Worm (Caenorhabditis elegans) whole organism, late embryonic: Measurements from ENCODE around the gene F27B3.6.

ENCODE experiments used
- F13H6.1 ChIP-seq: sonication (generic microtip); optimal IDR thresholded peaks from 2 replicates; lab custom pipeline; 2016; ENCODE audit warnings: missing genetic modification characterization, missing compliant biosample characterization
- K02D7.2 ChIP-seq: sonication (generic microtip); optimal IDR thresholded peaks from 2 replicates; lab custom pipeline; 2017; ENCODE audit warnings: mild to moderate bottlenecking, missing genetic modification characterization, missing compliant biosample characterization
- T23F11.4 ChIP-seq: fragments of 200-800 bp; sonication (Bioruptor generic); optimal IDR thresholded peaks from 2 replicates; lab custom pipeline; 2018; ENCODE audit warnings: mild to moderate bottlenecking, missing genetic modification characterization, missing compliant biosample characterization
- Y22D7AL.16 ChIP-seq: sonication (generic microtip); optimal IDR thresholded peaks from 2 replicates; lab custom pipeline; 2016; ENCODE audit warnings: missing genetic modification characterization, missing compliant biosample characterization
- ceh-14 ChIP-seq: sonication (generic microtip); optimal IDR thresholded peaks from 2 replicates; lab custom pipeline; 2016; ENCODE audit warnings: missing genotype, missing genetic modification characterization, missing compliant biosample characterization
- ceh-18 ChIP-seq: sonication (generic microtip); optimal IDR thresholded peaks from 2 replicates; lab custom pipeline; 2016; ENCODE audit warnings: missing genetic modification characterization, missing compliant biosample characterization
- ceh-19 ChIP-seq: fragments of 200-800 bp; sonication (Bioruptor generic); optimal IDR thresholded peaks from 2 replicates; lab custom pipeline; 2018; ENCODE audit warnings: mild to moderate bottlenecking, missing genetic modification characterization, missing compliant biosample characterization
- ceh-30 ChIP-seq: fragments of 150-350 bp; optimal IDR thresholded peaks from 2 replicates; lab custom pipeline; 2014; ENCODE audit warnings: missing biosample characterization, missing genetic modification characterization
- ceh-31 ChIP-seq: sonication (generic microtip); optimal IDR thresholded peaks from 2 replicates; lab custom pipeline; 2016; ENCODE audit warnings: missing genetic modification characterization, missing compliant biosample characterization
- ceh-34 ChIP-seq: sonication (generic microtip); optimal IDR thresholded peaks from 2 replicates; lab custom pipeline; 2016; ENCODE audit warnings: mild to moderate bottlenecking, missing genetic modification characterization, missing compliant biosample characterization
- ceh-48 ChIP-seq: sonication (generic microtip); optimal IDR thresholded peaks from 2 replicates; lab custom pipeline; 2016; ENCODE audit warnings: missing genetic modification characterization, inconsistent platforms, missing compliant biosample characterization
- ceh-6 ChIP-seq: fragments of 200-800 bp; sonication (Bioruptor generic); optimal IDR thresholded peaks from 2 replicates; lab custom pipeline; 2018; ENCODE audit warnings: mild to moderate bottlenecking, missing genetic modification characterization, missing compliant biosample characterization
- ceh-9 ChIP-seq: sonication (generic microtip); optimal IDR thresholded peaks from 2 replicates; lab custom pipeline; 2016; ENCODE audit warnings: mild to moderate bottlenecking, missing genetic modification characterization, inconsistent platforms, missing compliant biosample characterization
- che-1 ChIP-seq: sonication (generic microtip); optimal IDR thresholded peaks from 2 replicates; lab custom pipeline; 2016; ENCODE audit warnings: mild to moderate bottlenecking, missing genetic modification characterization, missing compliant biosample characterization
- dmd-4 ChIP-seq: sonication (generic microtip); optimal IDR thresholded peaks from 2 replicates; lab custom pipeline; 2016; ENCODE audit warnings: borderline replicate concordance, missing genetic modification characterization, missing compliant biosample characterization
- fax-1 ChIP-seq: sonication (generic microtip); optimal IDR thresholded peaks from 2 replicates; lab custom pipeline; 2016; ENCODE audit warnings: missing genotype, missing genetic modification characterization, missing compliant biosample characterization
- fkh-6 ChIP-seq: sonication (generic microtip); optimal IDR thresholded peaks from 2 replicates; lab custom pipeline; 2016; ENCODE audit warnings: missing genetic modification characterization, missing compliant biosample characterization
- gmeb-2 ChIP-seq: sonication (generic microtip); optimal IDR thresholded peaks from 2 replicates; lab custom pipeline; 2016; ENCODE audit warnings: missing genetic modification characterization, inconsistent platforms, missing compliant biosample characterization
- hlh-30 ChIP-seq: sonication (generic microtip); optimal IDR thresholded peaks from 2 replicates; lab custom pipeline; 2017; ENCODE audit warnings: antibody characterized with exemption, missing genetic modification characterization, missing compliant biosample characterization; ENCODE audit not compliant: insufficient read depth
- lim-6 ChIP-seq: sonication (generic microtip); optimal IDR thresholded peaks from 2 replicates; lab custom pipeline; 2016; ENCODE audit warnings: missing genetic modification characterization, missing compliant biosample characterization
- madf-2 ChIP-seq: sonication (generic microtip); optimal IDR thresholded peaks from 2 replicates; lab custom pipeline; 2017; ENCODE audit warnings: missing genetic modification characterization, missing compliant biosample characterization
- nfya-1 ChIP-seq: sonication (generic microtip); optimal IDR thresholded peaks from 2 replicates; lab custom pipeline; 2017; ENCODE audit warnings: missing genetic modification characterization, mild to moderate bottlenecking, missing compliant biosample characterization, antibody characterized with exemption, moderate library complexity
- nhr-11 ChIP-seq: fragments of 150-350 bp; optimal IDR thresholded peaks from 2 replicates; lab custom pipeline; 2014; ENCODE audit warnings: missing biosample characterization, missing genetic modification characterization
- nhr-232 ChIP-seq: sonication (generic microtip); optimal IDR thresholded peaks from 2 replicates; lab custom pipeline; 2016; ENCODE audit warnings: missing genetic modification characterization, missing compliant biosample characterization
- npax-4 ChIP-seq: sonication (generic microtip); optimal IDR thresholded peaks from 2 replicates; lab custom pipeline; 2016; ENCODE audit warnings: missing genetic modification characterization, missing compliant biosample characterization
- odd-2 ChIP-seq: sonication (generic microtip); optimal IDR thresholded peaks from 2 replicates; lab custom pipeline; 2017; ENCODE audit warnings: antibody characterized with exemption, mild to moderate bottlenecking, missing genetic modification characterization, missing compliant biosample characterization
- pag-3 ChIP-seq: sonication (generic microtip); optimal IDR thresholded peaks from 2 replicates; lab custom pipeline; 2016; ENCODE audit warnings: missing compliant biosample characterization, missing genetic modification characterization, borderline replicate concordance
- pat-9 ChIP-seq: fragments of 200-800 bp; sonication (Bioruptor generic); optimal IDR thresholded peaks from 2 replicates; lab custom pipeline; 2018; ENCODE audit warnings: mild to moderate bottlenecking, missing genetic modification characterization, moderate library complexity, missing compliant biosample characterization
- pha-2 ChIP-seq: sonication (generic microtip); optimal IDR thresholded peaks from 2 replicates; lab custom pipeline; 2017; ENCODE audit warnings: mild to moderate bottlenecking, missing genetic modification characterization, missing compliant biosample characterization
- pha-4 ChIP-seq: fragments of 150-350 bp; optimal IDR thresholded peaks from 2 replicates; lab custom pipeline; 2018; ENCODE audit warnings: missing biosample characterization, missing genetic modification reagents, missing genetic modification characterization
- ref-2 ChIP-seq: sonication (generic microtip); optimal IDR thresholded peaks from 2 replicates; lab custom pipeline; 2016; ENCODE audit warnings: missing genetic modification characterization, missing compliant biosample characterization
- sox-2 ChIP-seq: fragments of 200-800 bp; sonication (Bioruptor generic); IDR thresholded peaks from 2 replicates; pipeline ENCODE4 v1.3.6; 2022; ENCODE audit warnings: missing genetic modification reagents, missing genetic modification characterization, missing compliant biosample characterization
- ttx-3 ChIP-seq: sonication (generic microtip); optimal IDR thresholded peaks from 2 replicates; lab custom pipeline; 2016; ENCODE audit warnings: missing genetic modification reagents, missing genetic modification characterization, missing compliant biosample characterization
- unc-3 ChIP-seq, 2 experiments: fragments of 200-800 bp in 1 of 2; sonication (Bioruptor generic) in 1 of 2; sonication (generic microtip) in 1 of 2; conservative IDR thresholded peaks in 1 of 2; optimal IDR thresholded peaks in 1 of 2; 2 replicates each; pipeline versions ENCODE4 v1.3.6 to Lab custom; 2016 to 2022; ENCODE audit warnings: missing compliant biosample characterization in 2 of 2, missing genetic modification characterization in 2 of 2, missing genetic modification reagents in 1 of 2
- unc-42 ChIP-seq: sonication (generic microtip); optimal IDR thresholded peaks from 2 replicates; lab custom pipeline; 2016; ENCODE audit warnings: missing genotype, missing genetic modification characterization, missing compliant biosample characterization
- unc-55 ChIP-seq: sonication (generic microtip); optimal IDR thresholded peaks from 2 replicates; lab custom pipeline; 2017; ENCODE audit warnings: missing biosample characterization, missing genetic modification reagents, missing genetic modification characterization

The F27B3.6 gene

DNA sequence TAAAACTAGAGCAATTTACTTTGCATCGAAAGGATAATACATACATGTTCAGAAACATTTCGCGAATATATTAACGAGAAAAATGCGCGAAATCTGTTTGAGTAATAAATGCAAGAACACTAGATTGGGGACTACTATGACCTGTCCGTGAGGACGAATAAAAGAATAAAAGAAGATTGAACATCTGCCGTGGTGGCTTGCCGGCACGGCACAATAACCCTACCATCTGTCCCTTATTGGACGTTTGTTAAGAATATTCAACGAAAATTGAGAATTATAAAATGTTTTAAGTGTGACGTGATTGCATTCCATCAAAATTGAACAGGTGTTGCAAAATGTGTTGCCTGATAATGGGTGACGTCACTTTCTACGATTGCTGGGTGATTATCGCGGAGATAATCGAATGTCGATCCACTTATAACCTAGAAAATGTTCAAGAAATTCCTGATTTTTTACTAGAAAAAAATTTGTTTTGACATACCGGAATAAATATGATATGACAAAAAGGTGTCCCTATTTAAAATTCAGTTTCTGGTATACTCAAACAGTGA, 27.1 kb upstream of the F27B3.6 start:
- TF ChIP-seq sox-2 (GFP tag; lab: Robert Waterston, UW), result peak; percentile 4; the same call in 1 of the 2 replicates
- TF ChIP-seq ceh-9 (tag; lab: Kevin White, UChicago), result no peak
- TF ChIP-seq unc-55 (GFP tag; lab: Kevin White, UChicago), result peak; percentile 46
- no peak for TF ChIP-seq ref-2 (tag; lab: Kevin White, UChicago)
- TF ChIP-seq nfya-1, result peak; percentile 8

DNA sequence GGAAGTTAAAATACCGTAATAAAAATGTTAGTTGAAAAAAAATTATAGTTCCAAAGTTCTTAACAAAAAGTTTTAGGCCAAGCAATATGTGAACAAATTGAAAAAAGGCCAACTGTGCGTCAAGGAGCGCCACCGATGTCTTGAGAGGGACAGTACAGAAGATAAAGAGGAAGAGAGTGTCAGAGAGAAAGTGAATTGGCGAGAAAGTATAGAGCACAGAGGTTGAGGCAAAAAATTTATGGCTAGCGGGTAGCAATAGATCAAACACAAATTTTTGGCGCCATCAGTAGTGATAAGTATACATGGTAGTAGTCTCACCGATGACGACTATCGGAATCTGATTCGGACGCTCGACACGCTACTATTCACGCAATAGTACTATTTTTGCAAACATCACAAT, 25.9 kb upstream of the F27B3.6 start:
- no peak for TF ChIP-seq nfya-1
- TF ChIP-seq nhr-232 (tag; lab: Kevin White, UChicago), result no peak
- TF ChIP-seq Y22D7AL.16 (tag; lab: Kevin White, UChicago), result no peak
- TF ChIP-seq pha-4, result no peak
- TF ChIP-seq npax-4 (tag; lab: Kevin White, UChicago), result no peak
- TF ChIP-seq ceh-9 (tag; lab: Kevin White, UChicago), result no peak
- TF ChIP-seq, all 69 proteins: peak for 0

- TF ChIP-seq fax-1 (tag; lab: Kevin White, UChicago) (no peak), ceh-31 (tag; lab: Kevin White, UChicago) (no peak), hlh-30 (no peak), nhr-232 (tag; lab: Kevin White, UChicago) (no peak), madf-2 (tag; lab: Kevin White, UChicago) (no peak), pha-2 (tag; lab: Kevin White, UChicago) (no peak), ceh-34 (no peak), nfya-1 (no peak), lim-6 (tag; lab: Kevin White, UChicago) (no peak), dmd-4 (tag; lab: Kevin White, UChicago) (no peak), gmeb-2 (no peak), sox-2 (GFP tag; lab: Robert Waterston, UW) (no peak), odd-2 (tag; lab: Kevin White, UChicago) (no peak), ceh-30 (tag; lab: Kevin White, UChicago) (no peak), che-1 (tag; lab: Kevin White, UChicago) (no peak), ceh-14 (tag; lab: Kevin White, UChicago) (no peak)
- TF ChIP-seq, all 69 proteins: peak for 0
These were observed 24.8 kb upstream of the F27B3.6 start for ce11 chrIII:6603185-6603584.

- TF ChIP-seq nfya-1 (no peak), ttx-3 (no peak), ceh-19 (no peak), unc-42 (tag; lab: Kevin White, UChicago) (no peak), ceh-48 (no peak)
These were observed 22.7 kb upstream of the F27B3.6 start, which contains the start of gene let-765 for ce11 chrIII:6601073-6601472. Gene let-765, minus strand, starts transcription at chrIII:6601173.

DNA sequence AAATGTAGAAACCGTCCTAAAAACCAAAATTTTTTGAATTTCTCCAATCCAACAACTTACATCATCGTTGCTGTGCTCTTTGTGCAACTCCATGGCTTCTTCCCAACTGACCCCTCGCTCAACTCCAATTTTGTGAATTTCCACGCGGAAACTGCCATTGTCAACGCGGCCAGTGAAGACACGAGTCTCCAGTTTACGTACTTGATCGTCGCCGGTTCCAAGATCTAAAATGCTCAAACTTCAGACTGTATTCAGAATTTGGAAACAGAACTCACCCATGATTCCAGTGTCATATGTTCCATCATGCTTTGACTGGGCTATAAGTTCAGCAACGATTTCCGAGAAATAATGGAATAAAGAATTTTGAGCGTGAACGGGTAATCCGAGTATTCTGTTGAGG, 15.7 kb upstream of the F27B3.6 start:
- TF ChIP-seq pat-9 (tag; lab: Kevin White, UChicago) (no peak), gmeb-2 (no peak), T23F11.4 (GFP tag; lab: Kevin White, UChicago) (no peak)

- TF ChIP-seq ceh-18 (tag; lab: Kevin White, UChicago) (no peak), F13H6.1 (tag; lab: Kevin White, UChicago) (no peak), pag-3 (tag; lab: Kevin White, UChicago) (no peak), nhr-11 (tag; lab: Kevin White, UChicago) (no peak), npax-4 (tag; lab: Kevin White, UChicago) (no peak), ceh-48 (no peak), odd-2 (tag; lab: Kevin White, UChicago) (no peak), pha-4 (no peak), K02D7.2 (no peak), unc-3 (GFP tag; conservative IDR thresholded peaks at IDR 0.05; lab: Robert Waterston, UW) (no peak), unc-3 (tag; optimal IDR thresholded peaks at IDR 0.05; lab: Kevin White, UChicago) (no peak), ceh-6 (GFP tag; lab: Kevin White, UChicago) (no peak), fkh-6 (tag; lab: Kevin White, UChicago) (no peak), che-1 (tag; lab: Kevin White, UChicago) (no peak)
These were observed 13.7 kb upstream of the F27B3.6 start, which contains the start of gene F20H11.1 for ce11 chrIII:6592075-6592474. Gene F20H11.1, minus strand, starts transcription at chrIII:6592175.
